Worm (Caenorhabditis elegans) whole organism, early embryonic: ENCODE measurements around the gene cdc-25.2.

ENCODE experiments used
- B0310.2 ChIP-seq: sonication (generic microtip); optimal IDR thresholded peaks from 2 replicates; lab custom pipeline; 2016; ENCODE audit warnings: mild to moderate bottlenecking, missing genetic modification characterization, missing compliant biosample characterization
- F13C5.2 ChIP-seq: sonication (generic microtip); optimal IDR thresholded peaks from 2 replicates; lab custom pipeline; 2017; ENCODE audit warnings: mild to moderate bottlenecking, missing genetic modification characterization, inconsistent platforms, missing compliant biosample characterization
- aly-1 ChIP-seq: sonication (generic microtip); optimal IDR thresholded peaks from 2 replicates; lab custom pipeline; 2016; ENCODE audit warnings: missing genetic modification characterization, missing compliant biosample characterization
- ama-1 ChIP-seq: fragments of 150-350 bp; optimal IDR thresholded peaks from 2 replicates; lab custom pipeline; 2014
- ceh-13 ChIP-seq: fragments of 200-800 bp; sonication (Bioruptor generic); optimal IDR thresholded peaks from 2 replicates; lab custom pipeline; 2018; ENCODE audit warnings: mild to moderate bottlenecking, missing genetic modification characterization, missing compliant biosample characterization
- ceh-36 ChIP-seq: sonication (generic microtip); optimal IDR thresholded peaks from 2 replicates; lab custom pipeline; 2016; ENCODE audit warnings: missing genetic modification characterization, inconsistent platforms, missing compliant biosample characterization
- ets-7 ChIP-seq: sonication (generic microtip); optimal IDR thresholded peaks from 2 replicates; lab custom pipeline; 2016; ENCODE audit warnings: missing genotype, missing genetic modification characterization, missing compliant biosample characterization
- flt-1 ChIP-seq: fragments of 200-800 bp; sonication (Bioruptor generic); IDR thresholded peaks from 2 replicates; pipeline ENCODE4 v1.3.6; 2022; ENCODE audit warnings: missing genetic modification characterization, missing compliant biosample characterization
- hmbx-1 ChIP-seq: sonication (generic microtip); optimal IDR thresholded peaks from 2 replicates; lab custom pipeline; 2016; ENCODE audit warnings: mild to moderate bottlenecking, missing genetic modification characterization, missing compliant biosample characterization
- hmg-4 ChIP-seq: fragments of 200-800 bp; sonication (Bioruptor generic); optimal IDR thresholded peaks from 2 replicates; lab custom pipeline; 2018; ENCODE audit warnings: mild to moderate bottlenecking, missing genetic modification characterization, missing compliant biosample characterization
- hnd-1 ChIP-seq: sonication (generic microtip); optimal IDR thresholded peaks from 2 replicates; lab custom pipeline; 2016; ENCODE audit warnings: missing genetic modification characterization, missing compliant biosample characterization
- pes-1 ChIP-seq: fragments of 200-800 bp; sonication (Bioruptor generic); IDR thresholded peaks from 2 replicates; pipeline ENCODE4 v1.3.6; 2022; ENCODE audit warnings: missing genetic modification reagents, missing genetic modification characterization, missing compliant biosample characterization
- scrt-1 ChIP-seq: fragments of 200-800 bp; sonication (Bioruptor generic); IDR thresholded peaks from 2 replicates; pipeline ENCODE4 v1.3.6; 2022; ENCODE audit warnings: missing genetic modification characterization, missing compliant biosample characterization
- sea-1 ChIP-seq: fragments of 200-800 bp; sonication (Bioruptor generic); conservative IDR thresholded peaks from 2 replicates; pipeline ENCODE4 v1.3.6; 2022; ENCODE audit warnings: missing genetic modification characterization, missing compliant biosample characterization
- tbx-11 ChIP-seq: fragments of 200-800 bp; sonication (Bioruptor generic); IDR thresholded peaks from 2 replicates; pipeline ENCODE4 v1.3.6; 2022; ENCODE audit warnings: missing genetic modification characterization, missing compliant biosample characterization
- tbx-37 ChIP-seq: fragments of 200-800 bp; sonication (Bioruptor generic); conservative IDR thresholded peaks from 2 replicates; pipeline ENCODE4 v1.3.6; 2022; ENCODE audit warnings: missing genetic modification reagents, missing genetic modification characterization, missing compliant biosample characterization
- tra-4 ChIP-seq: sonication (generic microtip); optimal IDR thresholded peaks from 2 replicates; lab custom pipeline; 2017; ENCODE audit warnings: missing genetic modification characterization, missing compliant biosample characterization

Gene cdc-25.2

ce11 chrV:1538842-1539241 lies 28.0 kb upstream of the cdc-25.2 start:
- TF ChIP-seq tra-4 (tag; lab: Kevin White, UChicago) (no peak), ama-1 (lab: Kevin White, UChicago) (no peak), pes-1 (GFP tag; lab: Robert Waterston, UW) (no peak), flt-1 (no peak), tbx-37 (GFP tag; lab: Robert Waterston, UW) (no peak), ceh-36 (tag; lab: Kevin White, UChicago) (no peak), ceh-13 (no peak), tbx-11 (GFP tag; lab: Robert Waterston, UW) (no peak), hnd-1 (tag; lab: Kevin White, UChicago) (no peak), ets-7 (tag; lab: Kevin White, UChicago) (no peak), F13C5.2 (tag; lab: Kevin White, UChicago) (no peak), hmbx-1 (tag; lab: Kevin White, UChicago) (no peak), scrt-1 (GFP tag; lab: Robert Waterston, UW) (no peak)

ce11 chrV:1540249-1540648 lies 26.6 kb upstream of the cdc-25.2 start:
- TF ChIP-seq flt-1 (no peak), pes-1 (GFP tag; lab: Robert Waterston, UW) (no peak), sea-1 (GFP tag; lab: Robert Waterston, UW) (no peak), B0310.2 (no peak), aly-1 (no peak), scrt-1 (GFP tag; lab: Robert Waterston, UW) (no peak), ceh-13 (no peak), ceh-36 (tag; lab: Kevin White, UChicago) (no peak)

ce11 chrV:1541786-1542185 lies 25.1 kb upstream of the cdc-25.2 start, which contains the start of gene oac-31:
Gene oac-31 (minus strand): TSS chrV:1541886.
- TF ChIP-seq B0310.2 (no peak), hnd-1 (tag; lab: Kevin White, UChicago) (no peak), tbx-37 (GFP tag; lab: Robert Waterston, UW) (no peak), scrt-1 (GFP tag; lab: Robert Waterston, UW) (no peak), tra-4 (tag; lab: Kevin White, UChicago) (no peak), sea-1 (GFP tag; lab: Robert Waterston, UW) (no peak), ets-7 (tag; lab: Kevin White, UChicago) (no peak), ceh-36 (tag; lab: Kevin White, UChicago) (no peak), aly-1 (no peak), hmbx-1 (tag; lab: Kevin White, UChicago) (no peak), flt-1 (no peak), ceh-13 (no peak), F13C5.2 (tag; lab: Kevin White, UChicago) (no peak), pes-1 (GFP tag; lab: Robert Waterston, UW) (no peak), hmg-4 (GFP tag; lab: Kevin White, UChicago) (no peak), ama-1 (lab: Kevin White, UChicago) (no peak), tbx-11 (GFP tag; lab: Robert Waterston, UW) (no peak)

ce11 chrV:1545694-1546093 lies 21.2 kb upstream of the cdc-25.2 start, which contains the start of gene oac-32:
Gene oac-32 (minus strand): TSS chrV:1545783.
- TF ChIP-seq F13C5.2 (tag; lab: Kevin White, UChicago) (no peak), hmbx-1 (tag; lab: Kevin White, UChicago) (no peak), B0310.2 (no peak), sea-1 (GFP tag; lab: Robert Waterston, UW) (no peak), tbx-37 (GFP tag; lab: Robert Waterston, UW) (no peak), ets-7 (tag; lab: Kevin White, UChicago) (no peak), hnd-1 (tag; lab: Kevin White, UChicago) (no peak), tbx-11 (GFP tag; lab: Robert Waterston, UW) (no peak), flt-1 (no peak), ceh-36 (tag; lab: Kevin White, UChicago) (no peak)

- no peak for TF ChIP-seq flt-1
- TF ChIP-seq ets-7 (tag; lab: Kevin White, UChicago): no peak
- TF ChIP-seq sea-1 (GFP tag; lab: Robert Waterston, UW): no peak
- TF ChIP-seq aly-1: no peak
- no peak for TF ChIP-seq hnd-1 (tag; lab: Kevin White, UChicago)
Observed at ce11 chrV:1547843-1548242, 19.0 kb upstream of the cdc-25.2 start, which contains the start of gene F52F10.2. Gene F52F10.2 (plus strand): TSS chrV:1548143.

- no peak for TF ChIP-seq hnd-1 (tag; lab: Kevin White, UChicago)
- TF ChIP-seq tbx-37 (GFP tag; lab: Robert Waterston, UW): no peak
- no peak for TF ChIP-seq aly-1
- TF ChIP-seq scrt-1 (GFP tag; lab: Robert Waterston, UW): no peak
- no peak for TF ChIP-seq ets-7 (tag; lab: Kevin White, UChicago)
- no peak for TF ChIP-seq B0310.2
- TF ChIP-seq ceh-13: no peak
- no peak for TF ChIP-seq ama-1 (lab: Kevin White, UChicago)
- no peak for TF ChIP-seq sea-1 (GFP tag; lab: Robert Waterston, UW)
Observed at ce11 chrV:1550697-1551096, 16.2 kb upstream of the cdc-25.2 start.

ce11 chrV:1551143-1551542 lies 15.7 kb upstream of the cdc-25.2 start:
- no peak for TF ChIP-seq ceh-36 (tag; lab: Kevin White, UChicago)
- no peak for TF ChIP-seq tbx-11 (GFP tag; lab: Robert Waterston, UW)
- TF ChIP-seq hnd-1 (tag; lab: Kevin White, UChicago): no peak
- TF ChIP-seq ceh-13: no peak
- TF ChIP-seq tbx-37 (GFP tag; lab: Robert Waterston, UW): no peak
- no peak for TF ChIP-seq B0310.2

ce11 chrV:1553004-1553403 lies 13.9 kb upstream of the cdc-25.2 start, which contains the start of gene srsx-8:
Gene srsx-8 (minus strand): TSS chrV:1553104.
- TF ChIP-seq ets-7 (tag; lab: Kevin White, UChicago): no peak
- no peak for TF ChIP-seq tbx-37 (GFP tag; lab: Robert Waterston, UW)
- no peak for TF ChIP-seq aly-1
- no peak for TF ChIP-seq sea-1 (GFP tag; lab: Robert Waterston, UW)
- TF ChIP-seq tra-4 (tag; lab: Kevin White, UChicago): no peak
- TF ChIP-seq tbx-11 (GFP tag; lab: Robert Waterston, UW): no peak
